Fruit fly (Drosophila melanogaster) whole organism, embryonic: ENCODE measurements around the gene CG18508.
A peak's percentile ranks its signal among the peaks of the same experiment; 100 is the strongest.

Source experiments
- Awh ChIP-seq: fragments of 200-800 bp; sonication (Bioruptor generic); IDR thresholded peaks from 2 replicates; pipeline ENCODE4, ENCODE4 v1.3.6; 2022; ENCODE audit warnings: missing biosample characterization, missing genetic modification characterization
- Bteb2 ChIP-seq: fragments of 200-800 bp; sonication (Bioruptor generic); optimal IDR thresholded peaks from 2 replicates; lab custom pipeline; 2016; ENCODE audit warnings: missing biosample characterization, missing genetic modification characterization
- C15 ChIP-seq: fragments of 200-800 bp; sonication (Bioruptor generic); IDR thresholded peaks from 3 replicates; pipeline ENCODE4 v1.3.6; 2022; ENCODE audit warnings: missing biosample characterization, missing genetic modification characterization
- CG10267 ChIP-seq: fragments of 200-800 bp; sonication (Bioruptor generic); optimal IDR thresholded peaks from 2 replicates; lab custom pipeline; 2018; ENCODE audit warnings: missing biosample characterization, mild to moderate bottlenecking, missing genetic modification characterization, moderate library complexity
- CG12236 ChIP-seq: fragments of 200-800 bp; sonication (Bioruptor generic); optimal IDR thresholded peaks from 2 replicates; lab custom pipeline; 2016; ENCODE audit warnings: missing biosample characterization, missing genetic modification characterization
- CG13296 ChIP-seq: fragments of 200-800 bp; sonication (Bioruptor generic); optimal IDR thresholded peaks from 3 replicates; lab custom pipeline; 2018; ENCODE audit warnings: missing biosample characterization, mild to moderate bottlenecking, missing genetic modification characterization
- CG14710 ChIP-seq: fragments of 200-800 bp; sonication (Bioruptor generic); optimal IDR thresholded peaks from 3 replicates; lab custom pipeline; 2019; ENCODE audit warnings: missing biosample characterization, mild to moderate bottlenecking, missing genetic modification characterization, moderate library complexity
- CG14860 ChIP-seq: fragments of 200-800 bp; sonication (Bioruptor generic); IDR thresholded peaks from 3 replicates; pipeline ENCODE4 v1.3.6; 2022; ENCODE audit warnings: missing biosample characterization, missing genetic modification characterization; ENCODE audit not compliant: partially characterized antibody
- CG17328 ChIP-seq: fragments of 200-800 bp; sonication (Bioruptor generic); IDR thresholded peaks from 2 replicates; pipeline ENCODE4 v1.3.6; 2022; ENCODE audit warnings: missing biosample characterization, missing genetic modification characterization
- CG2116 ChIP-seq: fragments of 200-800 bp; sonication (Bioruptor generic); optimal IDR thresholded peaks from 3 replicates; lab custom pipeline; 2018; ENCODE audit warnings: missing biosample characterization, mild to moderate bottlenecking, missing genetic modification characterization
- CG32772 ChIP-seq: fragments of 200-800 bp; sonication (Bioruptor generic); IDR thresholded peaks from 2 replicates; pipeline ENCODE4 v1.3.6; 2022; ENCODE audit warnings: missing biosample characterization, missing genetic modification characterization
- CG3726 ChIP-seq: fragments of 200-800 bp; sonication (Bioruptor generic); IDR thresholded peaks from 3 replicates; pipeline ENCODE4, ENCODE4 v1.3.6; 2022; ENCODE audit warnings: missing biosample characterization, missing genetic modification characterization
- CG4730 ChIP-seq: fragments of 200-800 bp; sonication (Bioruptor generic); IDR thresholded peaks from 2 replicates; pipeline ENCODE4 v1.3.6; 2022; ENCODE audit warnings: missing biosample characterization, missing genetic modification characterization
- CG6765 ChIP-seq: fragments of 200-800 bp; sonication (Bioruptor generic); optimal IDR thresholded peaks from 3 replicates; lab custom pipeline; 2017; ENCODE audit warnings: missing biosample characterization, mild to moderate bottlenecking, missing genetic modification characterization
- CG6791 ChIP-seq: fragments of 200-800 bp; sonication (Bioruptor generic); IDR thresholded peaks from 3 replicates; pipeline ENCODE4 v1.3.6; 2022; ENCODE audit warnings: missing biosample characterization, missing genetic modification characterization; ENCODE audit not compliant: partially characterized antibody
- CG8359 ChIP-seq: fragments of 200-800 bp; sonication (Bioruptor generic); optimal IDR thresholded peaks from 2 replicates; lab custom pipeline; 2017; ENCODE audit warnings: missing biosample characterization, mild to moderate bottlenecking, missing genetic modification characterization, borderline replicate concordance
- CG8388 ChIP-seq: fragments of 200-800 bp; sonication (Bioruptor generic); optimal IDR thresholded peaks from 2 replicates; lab custom pipeline; 2019; ENCODE audit warnings: missing biosample characterization, mild to moderate bottlenecking, missing genetic modification characterization, moderate library complexity
- CG9215 ChIP-seq: fragments of 200-800 bp; sonication (Bioruptor generic); IDR thresholded peaks from 2 replicates; pipeline ENCODE4 v1.3.6; 2022; ENCODE audit warnings: missing biosample characterization, missing genetic modification characterization
- Dad ChIP-seq: fragments of 200-800 bp; sonication (Bioruptor generic); optimal IDR thresholded peaks from 3 replicates; lab custom pipeline; 2016; ENCODE audit warnings: missing biosample characterization, missing genetic modification characterization
- Dfd ChIP-seq, 2 experiments: fragments of >200 bp; optimal IDR thresholded peaks; 2 replicates each; lab custom pipeline; 2017; ENCODE audit warnings: missing biosample characterization in 2 of 2, missing genetic modification characterization in 2 of 2
- Doc2 ChIP-seq: fragments of 200-800 bp; sonication (Bioruptor generic); IDR thresholded peaks from 2 replicates; pipeline ENCODE4 v1.3.6; 2022; ENCODE audit warnings: missing biosample characterization, missing genetic modification characterization
- Fer2 ChIP-seq: fragments of 200-800 bp; sonication (Bioruptor generic); optimal IDR thresholded peaks from 2 replicates; lab custom pipeline; 2018; ENCODE audit warnings: missing biosample characterization, mild to moderate bottlenecking, missing genetic modification characterization, moderate library complexity
- H15 ChIP-seq: fragments of 200-800 bp; sonication (Bioruptor generic); IDR thresholded peaks from 3 replicates; pipeline ENCODE4 v1.3.6; 2022; ENCODE audit warnings: missing biosample characterization, missing genetic modification characterization
- Nf-YB ChIP-seq: fragments of 200-800 bp; sonication (Bioruptor generic); optimal IDR thresholded peaks from 3 replicates; lab custom pipeline; 2019; ENCODE audit warnings: missing biosample characterization, mild to moderate bottlenecking, missing genetic modification characterization, moderate library complexity
- Sry-δ ChIP-seq: fragments of 200-800 bp; sonication (Bioruptor generic); optimal IDR thresholded peaks from 2 replicates; lab custom pipeline; 2016; ENCODE audit warnings: missing biosample characterization, missing genetic modification characterization
- ac ChIP-seq: fragments of 200-800 bp; sonication (Bioruptor generic); optimal IDR thresholded peaks from 3 replicates; lab custom pipeline; 2017; ENCODE audit warnings: missing biosample characterization, mild to moderate bottlenecking, missing genetic modification characterization
- ap ChIP-seq: fragments of 200-800 bp; sonication (Bioruptor generic); IDR thresholded peaks from 2 replicates; pipeline ENCODE4 v1.3.6; 2022; ENCODE audit warnings: missing biosample characterization, missing genetic modification characterization
- bcd ChIP-seq: fragments of 200-800 bp; sonication (Bioruptor generic); optimal IDR thresholded peaks from 2 replicates; lab custom pipeline; 2017; ENCODE audit warnings: missing biosample characterization, mild to moderate bottlenecking, missing genetic modification characterization
- caup ChIP-seq: fragments of 200-800 bp; sonication (Bioruptor generic); optimal IDR thresholded peaks from 3 replicates; lab custom pipeline; 2017; ENCODE audit warnings: missing biosample characterization, mild to moderate bottlenecking, missing genetic modification characterization, moderate library complexity; ENCODE audit not compliant: severe bottlenecking
- chm ChIP-seq: fragments of 200-800 bp; sonication (Bioruptor generic); IDR thresholded peaks from 2 replicates; pipeline ENCODE4 v1.3.6; 2022; ENCODE audit warnings: missing biosample characterization, missing genetic modification characterization
- crc ChIP-seq: fragments of 200-800 bp; sonication (Bioruptor generic); optimal IDR thresholded peaks from 2 replicates; lab custom pipeline; 2016; ENCODE audit warnings: missing biosample characterization, missing genetic modification characterization
- croc ChIP-seq: fragments of 200-800 bp; sonication (Bioruptor generic); conservative IDR thresholded peaks from 3 replicates; pipeline ENCODE4 v1.3.6; 2022; ENCODE audit warnings: missing biosample characterization, missing genetic modification characterization
- disco-r ChIP-seq: fragments of 200-800 bp; sonication (Bioruptor generic); optimal IDR thresholded peaks from 2 replicates; lab custom pipeline; 2016; ENCODE audit warnings: missing biosample characterization, missing genetic modification characterization
- dmrt11E ChIP-seq: fragments of 200-800 bp; sonication (Bioruptor generic); optimal IDR thresholded peaks from 3 replicates; lab custom pipeline; 2018; ENCODE audit warnings: missing biosample characterization, mild to moderate bottlenecking, missing genetic modification characterization, moderate library complexity
- eve ChIP-seq, 2 experiments: fragments of >200 bp; optimal IDR thresholded peaks; 2 replicates each; lab custom pipeline; 2017; ENCODE audit warnings: missing biosample characterization in 2 of 2, missing genetic modification characterization in 2 of 2
- exex ChIP-seq: fragments of 200-800 bp; sonication (Bioruptor generic); optimal IDR thresholded peaks from 4 replicates; lab custom pipeline; 2018; ENCODE audit warnings: missing biosample characterization, mild to moderate bottlenecking, missing genetic modification characterization, moderate library complexity
- fd102C ChIP-seq: fragments of 200-800 bp; sonication (Bioruptor generic); optimal IDR thresholded peaks from 2 replicates; lab custom pipeline; 2018; ENCODE audit warnings: missing biosample characterization, mild to moderate bottlenecking, missing genetic modification characterization, moderate library complexity
- gce ChIP-seq: fragments of 200-800 bp; sonication (Bioruptor generic); IDR thresholded peaks from 3 replicates; pipeline ENCODE4 v1.3.6; 2022; ENCODE audit warnings: missing biosample characterization, missing genetic modification characterization
- grn ChIP-seq: fragments of 200-800 bp; sonication (Bioruptor generic); optimal IDR thresholded peaks from 3 replicates; lab custom pipeline; 2017; ENCODE audit warnings: missing biosample characterization, missing genetic modification characterization
- gsb ChIP-seq: fragments of 200-800 bp; sonication (Bioruptor generic); IDR thresholded peaks from 2 replicates; pipeline ENCODE4 v1.3.6; 2022; ENCODE audit warnings: missing biosample characterization, missing genetic modification characterization
- hkb ChIP-seq, 2 experiments: fragments of 200-800 bp in 1 of 2; fragments of >200 bp in 1 of 2; sonication (Bioruptor generic) in 1 of 2; IDR thresholded peaks in 1 of 2; optimal IDR thresholded peaks in 1 of 2; 2 replicates each; pipeline versions ENCODE4 v1.3.6 to Lab custom; 2017 to 2022; ENCODE audit warnings: missing biosample characterization in 1 of 2, missing genetic modification characterization in 1 of 2
- jumu ChIP-seq: fragments of 200-800 bp; sonication (Bioruptor generic); optimal IDR thresholded peaks from 3 replicates; lab custom pipeline; 2016; ENCODE audit warnings: missing biosample characterization, missing genetic modification characterization
- org-1 ChIP-seq: fragments of 200-800 bp; sonication (Bioruptor generic); optimal IDR thresholded peaks from 2 replicates; lab custom pipeline; 2017; ENCODE audit warnings: missing biosample characterization, missing genetic modification characterization
- peb ChIP-seq: fragments of 200-800 bp; sonication (Bioruptor generic); IDR thresholded peaks from 2 replicates; pipeline ENCODE4 v1.3.6; 2022; ENCODE audit warnings: missing biosample characterization, missing genetic modification characterization
- phol ChIP-seq: fragments of 200-800 bp; sonication (Bioruptor generic); optimal IDR thresholded peaks from 3 replicates; lab custom pipeline; 2018; ENCODE audit warnings: missing biosample characterization, mild to moderate bottlenecking, missing genetic modification characterization, moderate library complexity
- ro ChIP-seq: fragments of 200-800 bp; sonication (Bioruptor generic); IDR thresholded peaks from 2 replicates; pipeline ENCODE4 v1.3.6; 2022; ENCODE audit warnings: missing biosample characterization, missing genetic modification characterization
- sima ChIP-seq: fragments of 200-800 bp; sonication (Bioruptor generic); optimal IDR thresholded peaks from 2 replicates; lab custom pipeline; 2016; ENCODE audit warnings: missing biosample characterization, missing genetic modification characterization
- ssp ChIP-seq: fragments of 200-800 bp; sonication (Bioruptor generic); IDR thresholded peaks from 2 replicates; pipeline ENCODE4 v1.3.6; 2022; ENCODE audit warnings: missing biosample characterization, missing genetic modification characterization
- stwl ChIP-seq: fragments of 200-800 bp; sonication (Bioruptor generic); optimal IDR thresholded peaks from 3 replicates; lab custom pipeline; 2018; ENCODE audit warnings: missing biosample characterization, mild to moderate bottlenecking, missing genetic modification characterization, moderate library complexity
- tap ChIP-seq: fragments of 200-800 bp; optimal IDR thresholded peaks from 3 replicates; lab custom pipeline; 2019; ENCODE audit warnings: missing biosample characterization, mild to moderate bottlenecking, missing genetic modification characterization, moderate library complexity
- toy ChIP-seq: fragments of 200-800 bp; sonication (Bioruptor generic); IDR thresholded peaks from 2 replicates; pipeline ENCODE4 v1.3.6; 2022; ENCODE audit warnings: missing biosample characterization, missing genetic modification characterization
- vfl ChIP-seq: fragments of 200-800 bp; sonication (Bioruptor generic); optimal IDR thresholded peaks from 2 replicates; lab custom pipeline; 2016; ENCODE audit warnings: missing biosample characterization, missing genetic modification characterization

CG18508 gene

dm6 chrX:3188419-3188818 lies 15.5 kb upstream of the CG18508 start (continued):
- no peak for TF ChIP-seq CG9215 (GFP tag; lab: Robert Waterston, UW)
- no peak for TF ChIP-seq disco-r (GFP tag; lab: Kevin White, UChicago)
- peak; percentile 40 for TF ChIP-seq CG12236
- TF ChIP-seq ro (GFP tag; lab: Robert Waterston, UW): no peak
- no peak for TF ChIP-seq phol (tag; lab: Kevin White, UChicago)
- TF ChIP-seq CG8388 (GFP tag; lab: Kevin White, UChicago): no peak
- TF ChIP-seq eve (GFP tag; optimal IDR thresholded peaks at IDR 0.05; lab: Kevin White, UChicago): peak in 1 of 2 experiments; percentile 2
- TF ChIP-seq vfl (GFP tag; lab: Kevin White, UChicago): no peak
- peak; percentile 53; the same call in 1 of the 2 replicates for TF ChIP-seq Awh (GFP tag; lab: Robert Waterston, UW)
- TF ChIP-seq Doc2 (GFP tag; lab: Robert Waterston, UW): no peak
- no peak for TF ChIP-seq sima (GFP tag; lab: Kevin White, UChicago)
- no peak for TF ChIP-seq chm (GFP tag; lab: Robert Waterston, UW)
- no peak for TF ChIP-seq croc
- TF ChIP-seq H15 (GFP tag; lab: Robert Waterston, UW): no peak
- peak; percentile 72 for TF ChIP-seq grn (GFP tag; lab: Kevin White, UChicago)
- no peak for TF ChIP-seq CG32772 (GFP tag; lab: Robert Waterston, UW)
- TF ChIP-seq Bteb2 (GFP tag; lab: Kevin White, UChicago): no peak
- TF ChIP-seq CG2116: no peak
- peak; percentile 33 for TF ChIP-seq CG8359 (GFP tag; lab: Kevin White, UChicago)
- peak; percentile 47 for TF ChIP-seq tap (tag; lab: Kevin White, UChicago)
- no peak for TF ChIP-seq C15 (GFP tag; lab: Robert Waterston, UW)
- no peak for TF ChIP-seq peb (GFP tag; lab: Robert Waterston, UW)
- peak; percentile 10 for TF ChIP-seq CG10267 (tag; lab: Kevin White, UChicago)
- TF ChIP-seq fd102C: no peak
- no peak for TF ChIP-seq dmrt11E (tag; lab: Kevin White, UChicago)
- TF ChIP-seq org-1: peak; percentile 9
- TF ChIP-seq exex: peak; percentile 17
- TF ChIP-seq toy: no peak
- TF ChIP-seq Dad: no peak
- no peak for TF ChIP-seq ssp (GFP tag; lab: Robert Waterston, UW)
- TF ChIP-seq jumu (GFP tag; lab: Kevin White, UChicago): no peak
- TF ChIP-seq CG3726: no peak
- TF ChIP-seq CG6791: no peak
- TF ChIP-seq caup: peak; percentile 70
- no peak for TF ChIP-seq CG14860 (GFP tag; lab: Robert Waterston, UW)
- TF ChIP-seq gsb (GFP tag; lab: Robert Waterston, UW): no peak
- no peak for TF ChIP-seq Nf-YB (GFP tag; lab: Kevin White, UChicago)
- TF ChIP-seq Sry-δ (GFP tag; lab: Kevin White, UChicago): no peak
- TF ChIP-seq bcd: peak; percentile 36
- TF ChIP-seq CG6765 (GFP tag; lab: Kevin White, UChicago): peak; percentile 61
- peak; percentile 54 for TF ChIP-seq CG13296
- no peak for TF ChIP-seq CG17328 (GFP tag; lab: Robert Waterston, UW)
- TF ChIP-seq hkb (optimal IDR thresholded peaks at IDR 0.05; lab: Kevin White, UChicago): no peak
- peak; percentile 70 for TF ChIP-seq hkb (GFP tag; IDR thresholded peaks at IDR 0.05; lab: Robert Waterston, UW)
- peak; percentile 5 for TF ChIP-seq stwl
- TF ChIP-seq ac (GFP tag; lab: Kevin White, UChicago): no peak
- no peak for TF ChIP-seq CG4730
- TF ChIP-seq Fer2: no peak
- no peak for TF ChIP-seq ap
- TF ChIP-seq gce (GFP tag; lab: Robert Waterston, UW): no peak
- TF ChIP-seq crc (GFP tag; lab: Kevin White, UChicago): no peak
- no peak for TF ChIP-seq Dfd (GFP tag; optimal IDR thresholded peaks at IDR 0.05; lab: Kevin White, UChicago)
- TF ChIP-seq CG14710 (tag; lab: Kevin White, UChicago): peak; percentile 32
